Worm (Caenorhabditis elegans): Measurements from ENCODE around the gene R12B2.13.

R12B2.13 gene

ce11 chrIII:5855637-5856179 is 22.4 kb upstream of the R12B2.13 start, which contains the start of the genes cct-6 and alh-9 (continued):
- TF ChIP-seq zip-2 (tag; optimal IDR thresholded peaks at IDR 0.05) = no peak
- no peak for TF ChIP-seq tra-1 (GFP tag; IDR thresholded peaks at IDR 0.05)
- no peak for TF ChIP-seq lin-39 (tag; optimal IDR thresholded peaks at IDR 0.05)
- no peak for TF ChIP-seq daf-12 (tag; optimal IDR thresholded peaks at IDR 0.05)
- no peak for TF ChIP-seq mxl-3 (GFP tag; optimal IDR thresholded peaks at IDR 0.05)
- no peak for TF ChIP-seq ceh-44 (GFP tag; IDR thresholded peaks at IDR 0.05)
- no peak for TF ChIP-seq egl-43 (GFP tag; IDR thresholded peaks at IDR 0.05)
- no peak for TF ChIP-seq jun-1 (tag; optimal IDR thresholded peaks at IDR 0.05)
- TF ChIP-seq dmd-6 (GFP tag; IDR thresholded peaks at IDR 0.05) = peak; percentile 35; the same call in 1 of the 2 replicates
- peak; percentile 80 for TF ChIP-seq lin-13 (GFP tag; optimal IDR thresholded peaks at IDR 0.05)
- peak; percentile 62 for TF ChIP-seq lin-38 (GFP tag; IDR thresholded peaks at IDR 0.05)
- no peak for TF ChIP-seq ZK546.5 (tag; optimal IDR thresholded peaks at IDR 0.05)
- no peak for TF ChIP-seq Y48G9A.11 (GFP tag; IDR thresholded peaks at IDR 0.05)
- no peak for TF ChIP-seq F10B5.3 (tag; optimal IDR thresholded peaks at IDR 0.05)
- no peak for TF ChIP-seq F37D6.2 (tag; optimal IDR thresholded peaks at IDR 0.05)
- no peak for TF ChIP-seq ztf-11 (tag; optimal IDR thresholded peaks at IDR 0.05)
- TF ChIP-seq mdt-29 (GFP tag; IDR thresholded peaks at IDR 0.05) = no peak
- no peak for TF ChIP-seq ces-1 (GFP tag; optimal IDR thresholded peaks at IDR 0.05)
- TF ChIP-seq saeg-2 (GFP tag; IDR thresholded peaks at IDR 0.05) = no peak
- peak; percentile 79 for TF ChIP-seq dve-1 (tag; optimal IDR thresholded peaks at IDR 0.05; ENCODE audit: insufficient read depth)
- TF ChIP-seq hlh-11 (tag; optimal IDR thresholded peaks at IDR 0.05) = peak; percentile 61
- TF ChIP-seq lin-29 (GFP tag; IDR thresholded peaks at IDR 0.05) = no peak
- TF ChIP-seq nhr-28 (tag; optimal IDR thresholded peaks at IDR 0.05) = peak; percentile 49
- peak; percentile 71 for TF ChIP-seq ztf-7 (tag; optimal IDR thresholded peaks at IDR 0.05)
- no peak for TF ChIP-seq attf-4 (tag; optimal IDR thresholded peaks at IDR 0.05)
- no peak for TF ChIP-seq nhr-42 (GFP tag; IDR thresholded peaks at IDR 0.05)
- peak; percentile 81 for TF ChIP-seq nhr-6 (tag; optimal IDR thresholded peaks at IDR 0.05)
- no peak for TF ChIP-seq spr-3 (GFP tag; optimal IDR thresholded peaks at IDR 0.05)
- TF ChIP-seq hmg-1.1 (GFP tag; IDR thresholded peaks at IDR 0.05) = peak; percentile 58; the same call in 1 of the 2 replicates
- no peak for TF ChIP-seq mxl-2 (GFP tag; conservative IDR thresholded peaks at IDR 0.05)
- no peak for TF ChIP-seq nhr-41 (GFP tag; IDR thresholded peaks at IDR 0.05)
- TF ChIP-seq daf-19 (GFP tag; conservative IDR thresholded peaks at IDR 0.05) = no peak
- TF ChIP-seq ceh-28 (tag; optimal IDR thresholded peaks at IDR 0.05) = no peak
- TF ChIP-seq tag-97 (GFP tag; IDR thresholded peaks at IDR 0.05) = no peak
- TF ChIP-seq R02D3.7 (tag; optimal IDR thresholded peaks at IDR 0.05) = peak; percentile 74
- TF ChIP-seq arid-1 (GFP tag; conservative IDR thresholded peaks at IDR 0.05) = no peak; the same call in 1 of the 2 replicates
- peak; percentile 42 for TF ChIP-seq nhr-25 (tag; optimal IDR thresholded peaks at IDR 0.05; ENCODE audit: borderline replicate concordance, insufficient read depth)
- no peak for TF ChIP-seq aly-2 (tag; optimal IDR thresholded peaks at IDR 0.05)
- no peak for TF ChIP-seq F49E8.2 (tag; optimal IDR thresholded peaks at IDR 0.05; ENCODE audit: borderline replicate concordance)
- TF ChIP-seq pha-4 (GFP tag; IDR thresholded peaks at IDR 0.05) = peak; percentile 14; the same call in 1 of the 2 replicates
- TF ChIP-seq pha-4 (tag; optimal IDR thresholded peaks at IDR 0.05) = peak; percentile 93
- peak; percentile 92 for TF ChIP-seq mes-2 (tag; optimal IDR thresholded peaks at IDR 0.05; ENCODE audit: poor library complexity, severe bottlenecking)
- TF ChIP-seq lir-3 (tag; optimal IDR thresholded peaks at IDR 0.05) = no peak
- TF ChIP-seq F44E2.7 (GFP tag; IDR thresholded peaks at IDR 0.05) = no peak
- no peak for TF ChIP-seq F26F4.8 (GFP tag; conservative IDR thresholded peaks at IDR 0.05)
- TF ChIP-seq snpc-4 (tag; optimal IDR thresholded peaks at IDR 0.05) = no peak
- peak; percentile 2 for TF ChIP-seq pqm-1 (tag; optimal IDR thresholded peaks at IDR 0.05)
- no peak for TF ChIP-seq snpc-1.2 (GFP tag; IDR thresholded peaks at IDR 0.05)
- TF ChIP-seq T20F7.1 (GFP tag; optimal IDR thresholded peaks at IDR 0.05) = no peak
- TF ChIP-seq zag-1 (tag; optimal IDR thresholded peaks at IDR 0.05) = no peak
- peak in 1 of 2 experiments; percentile 94 for TF ChIP-seq lsy-2 (tag; optimal IDR thresholded peaks at IDR 0.05)
